Worm (Caenorhabditis elegans) whole organism, midembryonic: ENCODE results near the gene F46C3.6.
"Not testable (repeated sequence)": the region's sequence is repeated elsewhere in the genome, so short reads cannot be mapped to it uniquely, and the experiment has no call there.

Experiments
- T22C8.4 ChIP-seq: fragments of 200-800 bp; sonication (Bioruptor generic); IDR thresholded peaks from 2 replicates; pipeline ENCODE4 v1.3.6; 2022; ENCODE audit warnings: missing genetic modification characterization, missing compliant biosample characterization
- cog-1 ChIP-seq: sonication (generic microtip); optimal IDR thresholded peaks from 2 replicates; lab custom pipeline; 2016; ENCODE audit warnings: missing genetic modification characterization, missing compliant biosample characterization
- flt-1 ChIP-seq: fragments of 200-800 bp; sonication (Bioruptor generic); IDR thresholded peaks from 2 replicates; pipeline ENCODE4 v1.3.6; 2022; ENCODE audit warnings: missing genetic modification characterization, missing compliant biosample characterization
- klf-2 ChIP-seq: fragments of 200-800 bp; sonication (Bioruptor generic); conservative IDR thresholded peaks from 2 replicates; pipeline ENCODE4 v1.3.6; 2022; ENCODE audit warnings: missing genetic modification reagents, missing genetic modification characterization, missing compliant biosample characterization
- med-1 ChIP-seq: sonication (generic microtip); optimal IDR thresholded peaks from 2 replicates; lab custom pipeline; 2017; ENCODE audit warnings: missing genetic modification characterization, mild to moderate bottlenecking, missing compliant biosample characterization, antibody characterized with exemption, missing genetic modification reagents; ENCODE audit not compliant: insufficient read depth
- ref-1 ChIP-seq: fragments of 200-800 bp; sonication (Bioruptor generic); conservative IDR thresholded peaks from 2 replicates; pipeline ENCODE4 v1.3.6; 2022; ENCODE audit warnings: missing genetic modification reagents, missing genetic modification characterization, missing compliant biosample characterization
- tab-1 ChIP-seq: fragments of 200-800 bp; sonication (Bioruptor generic); IDR thresholded peaks from 2 replicates; pipeline ENCODE4 v1.3.6; 2022; ENCODE audit warnings: missing genetic modification characterization, missing compliant biosample characterization
- ztf-23 ChIP-seq: fragments of 200-800 bp; sonication (Bioruptor generic); IDR thresholded peaks from 2 replicates; pipeline ENCODE4 v1.3.6; 2022; ENCODE audit warnings: missing genetic modification reagents, missing genetic modification characterization, missing compliant biosample characterization
- ztf-29 ChIP-seq: fragments of 200-800 bp; sonication (Bioruptor generic); IDR thresholded peaks from 2 replicates; pipeline ENCODE4 v1.3.6; 2022; ENCODE audit warnings: missing genetic modification reagents, missing genetic modification characterization, missing compliant biosample characterization

Gene F46C3.6

DNA sequence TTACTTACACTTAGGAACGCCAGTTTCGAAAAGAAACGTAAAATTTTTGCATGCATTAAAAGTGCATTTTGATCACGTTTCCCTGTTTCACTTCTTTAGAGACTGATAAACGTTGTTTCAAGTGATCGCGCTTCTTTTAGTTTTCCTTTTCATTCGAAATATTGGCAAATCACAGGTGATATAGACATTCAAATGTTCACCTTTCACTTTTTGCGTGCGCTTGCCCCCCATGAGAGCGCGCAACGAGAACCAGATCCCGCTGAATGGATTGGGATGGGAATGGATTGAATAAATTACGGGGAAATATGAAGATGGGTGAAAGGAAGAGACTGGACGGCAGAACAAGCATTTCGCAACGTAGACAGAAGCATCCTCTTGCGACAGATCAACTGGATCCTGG, 41.7 kb upstream of the F46C3.6 start:
- TF ChIP-seq klf-2 (GFP tag; lab: Robert Waterston, UW) (no peak), ztf-23 (GFP tag; lab: Robert Waterston, UW) (no peak)

DNA sequence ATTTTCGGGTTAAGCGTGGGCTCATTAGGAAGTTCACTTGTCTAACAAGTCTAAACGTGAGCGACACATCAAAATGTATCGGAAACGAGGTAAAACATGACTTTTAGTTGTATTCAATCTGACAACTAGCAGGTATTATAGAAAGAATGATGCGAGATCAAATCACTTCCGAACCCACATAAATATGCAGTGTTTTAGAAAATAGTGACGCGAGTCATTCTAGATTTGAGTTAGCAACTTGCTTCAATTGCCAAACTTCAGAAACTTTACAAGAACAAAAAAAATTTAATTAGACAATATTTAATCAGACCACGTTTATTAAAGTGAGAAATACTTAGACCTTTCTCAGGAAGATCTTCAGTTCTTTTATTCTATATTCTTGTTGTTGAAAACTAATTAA, 36.8 kb upstream of the F46C3.6 start:
- TF ChIP-seq tab-1 (GFP tag; lab: Robert Waterston, UW) (no peak), T22C8.4 (GFP tag; lab: Robert Waterston, UW) (no peak), ztf-23 (GFP tag; lab: Robert Waterston, UW) (no peak), cog-1 (tag; lab: Kevin White, UChicago) (no peak), ztf-29 (GFP tag; lab: Robert Waterston, UW) (no peak), klf-2 (GFP tag; lab: Robert Waterston, UW) (no peak), med-1 (GFP tag; lab: Kevin White, UChicago) (no peak), flt-1 (no peak), ref-1 (no peak)

DNA sequence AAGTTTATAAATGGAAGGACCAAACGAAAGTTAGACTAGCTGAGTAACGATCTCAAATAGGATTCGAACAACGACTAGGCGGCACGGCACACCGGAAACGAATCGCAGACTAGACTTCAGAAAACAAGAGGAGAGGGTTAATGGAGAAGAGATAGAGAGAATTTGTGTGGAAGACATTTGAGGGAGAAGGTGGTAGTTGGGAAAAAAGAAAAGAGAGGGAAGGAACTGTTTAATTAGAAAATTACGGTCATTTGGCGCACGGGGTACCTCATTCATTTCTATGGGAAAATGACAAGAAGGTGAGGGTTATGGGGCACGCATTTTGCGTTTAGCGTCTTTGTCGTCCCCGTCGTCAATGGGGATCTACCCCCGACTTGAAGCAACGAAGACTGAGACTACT, 34.4 kb upstream of the F46C3.6 start, which contains the start of gene F48C5.2:
TSS of gene F48C5.2 (minus strand) at position 101 of the 400 bp plus-strand sequence.
- TF ChIP-seq med-1 (GFP tag; lab: Kevin White, UChicago) (no peak), klf-2 (GFP tag; lab: Robert Waterston, UW) (no peak), ztf-23 (GFP tag; lab: Robert Waterston, UW) (no peak), ref-1 (no peak), flt-1 (no peak), ztf-29 (GFP tag; lab: Robert Waterston, UW) (no peak), tab-1 (GFP tag; lab: Robert Waterston, UW) (no peak), cog-1 (tag; lab: Kevin White, UChicago) (no peak), T22C8.4 (GFP tag; lab: Robert Waterston, UW) (no peak)

DNA sequence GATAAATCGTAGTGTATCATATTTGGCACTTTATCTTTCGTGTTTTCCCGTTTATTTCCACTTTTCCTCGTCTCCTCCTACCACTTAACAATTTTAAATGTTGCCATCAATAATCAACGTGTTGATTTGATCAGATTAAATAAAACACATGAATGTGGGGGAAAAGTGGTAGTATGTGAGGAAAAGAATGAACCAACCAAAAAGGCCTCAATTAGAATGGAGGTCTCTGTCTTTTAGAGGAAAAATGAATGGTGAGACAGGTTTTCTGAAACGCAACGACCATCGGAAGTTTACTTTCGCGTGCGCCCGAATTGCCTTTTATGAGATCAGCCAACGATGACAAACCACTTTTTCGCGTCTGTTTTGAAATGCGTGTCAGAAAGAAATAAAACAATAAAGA, 32.4 kb upstream of the F46C3.6 start:
- no peak for TF ChIP-seq flt-1
- TF ChIP-seq ztf-29 (GFP tag; lab: Robert Waterston, UW), result no peak
- TF ChIP-seq ztf-23 (GFP tag; lab: Robert Waterston, UW), result no peak
- TF ChIP-seq T22C8.4 (GFP tag; lab: Robert Waterston, UW), result no peak
- TF ChIP-seq tab-1 (GFP tag; lab: Robert Waterston, UW), result no peak
- no peak for TF ChIP-seq klf-2 (GFP tag; lab: Robert Waterston, UW)
- TF ChIP-seq ref-1, result no peak
- TF ChIP-seq cog-1 (tag; lab: Kevin White, UChicago), result no peak
- TF ChIP-seq med-1 (GFP tag; lab: Kevin White, UChicago), result no peak

DNA sequence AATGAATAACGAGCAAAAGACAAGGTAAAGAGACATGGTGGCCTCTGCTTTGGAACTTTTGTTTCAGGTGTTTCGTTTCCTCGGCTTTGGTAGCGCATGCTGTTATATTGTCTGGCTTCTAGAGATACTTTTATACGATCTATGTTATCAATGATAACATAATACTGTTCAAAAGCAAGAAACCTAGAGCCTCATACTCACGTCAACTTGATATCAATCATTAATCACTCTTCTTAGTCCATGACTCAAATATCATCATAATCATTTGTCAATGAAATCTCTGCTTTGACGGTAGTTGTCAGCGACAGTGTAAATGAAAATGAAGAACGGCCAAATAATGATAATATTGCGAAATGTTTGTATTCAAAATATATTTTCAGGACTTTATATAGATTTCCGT, 30.4 kb upstream of the F46C3.6 start:
- TF ChIP-seq cog-1 (tag; lab: Kevin White, UChicago) (no peak), ztf-29 (GFP tag; lab: Robert Waterston, UW) (no peak), T22C8.4 (GFP tag; lab: Robert Waterston, UW) (no peak), klf-2 (GFP tag; lab: Robert Waterston, UW) (no peak), ztf-23 (GFP tag; lab: Robert Waterston, UW) (no peak), flt-1 (no peak), tab-1 (GFP tag; lab: Robert Waterston, UW) (no peak), med-1 (GFP tag; lab: Kevin White, UChicago) (no peak), ref-1 (no peak)

DNA sequence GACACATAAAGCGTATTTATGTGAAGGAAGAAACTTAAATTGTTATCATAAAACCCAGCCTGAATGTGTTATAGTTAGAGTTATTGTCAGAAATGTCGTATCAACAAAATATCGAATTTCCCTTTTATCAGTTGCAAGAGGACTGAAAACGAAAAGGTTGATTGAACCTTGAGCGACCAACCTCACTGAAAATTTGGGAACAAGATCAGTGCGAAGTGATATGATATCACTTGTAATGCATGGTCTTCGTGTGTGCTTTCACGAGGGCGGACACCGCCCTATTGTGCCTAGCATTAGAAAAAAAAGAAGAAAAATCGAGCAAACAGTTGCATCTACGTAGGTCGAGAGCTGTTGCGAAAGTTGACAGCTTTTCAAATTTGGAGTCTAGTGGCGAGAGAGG, 27.8 kb upstream of the F46C3.6 start:
- no peak for TF ChIP-seq klf-2 (GFP tag; lab: Robert Waterston, UW)
- TF ChIP-seq med-1 (GFP tag; lab: Kevin White, UChicago), result no peak
- no peak for TF ChIP-seq ref-1
- TF ChIP-seq flt-1, result no peak

DNA sequence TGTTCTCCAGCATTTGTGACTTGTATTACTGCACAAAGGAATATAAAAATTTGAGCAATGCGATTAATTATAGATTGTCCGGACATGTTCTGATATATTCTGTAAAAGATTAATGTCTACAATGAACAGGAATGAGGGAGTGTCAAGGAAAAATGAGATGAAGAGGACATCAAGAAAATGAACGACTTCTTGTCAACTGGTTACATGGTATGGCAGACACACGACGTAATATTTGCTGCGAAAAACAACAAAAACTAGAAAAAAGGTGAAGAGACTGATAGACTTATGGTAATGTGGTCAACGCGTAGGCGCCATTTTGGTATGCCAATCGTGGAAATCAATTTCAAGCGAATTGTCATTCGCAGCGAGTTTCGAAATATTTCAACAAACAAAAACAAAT, 26.7 kb upstream of the F46C3.6 start, which contains the start of gene igeg-2:
TSS of gene igeg-2 (minus strand) at position 101 of the 400 bp plus-strand sequence.
- TF ChIP-seq flt-1 (no peak), ztf-23 (GFP tag; lab: Robert Waterston, UW) (no peak), ref-1 (no peak), klf-2 (GFP tag; lab: Robert Waterston, UW) (no peak)

DNA sequence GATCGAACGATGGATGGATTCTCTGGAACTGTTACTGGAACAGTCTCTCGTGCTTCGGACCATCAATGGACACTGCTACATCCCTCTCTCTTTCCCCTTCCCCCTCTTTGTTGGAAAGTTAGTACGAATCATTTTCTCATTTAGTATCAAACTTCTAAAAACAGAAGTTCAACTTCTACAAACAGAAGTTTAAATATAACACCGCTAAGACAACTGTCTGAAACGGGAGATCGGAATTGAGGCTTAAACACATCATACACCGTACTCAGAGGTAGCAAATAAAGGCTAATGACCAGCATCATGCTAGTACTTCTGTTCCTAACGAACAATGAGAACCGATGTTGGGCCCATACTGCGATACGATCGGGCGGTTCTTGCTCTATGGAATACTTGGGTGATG, 19.9 kb upstream of the F46C3.6 start, which contains the start of gene F46C3.7:
TSS of gene F46C3.7 (plus strand) at position 301 of the 400 bp plus-strand sequence.
- not testable (repeated sequence) for TF ChIP-seq med-1 (GFP tag; lab: Kevin White, UChicago); ztf-23 (GFP tag; lab: Robert Waterston, UW); klf-2 (GFP tag; lab: Robert Waterston, UW)

DNA sequence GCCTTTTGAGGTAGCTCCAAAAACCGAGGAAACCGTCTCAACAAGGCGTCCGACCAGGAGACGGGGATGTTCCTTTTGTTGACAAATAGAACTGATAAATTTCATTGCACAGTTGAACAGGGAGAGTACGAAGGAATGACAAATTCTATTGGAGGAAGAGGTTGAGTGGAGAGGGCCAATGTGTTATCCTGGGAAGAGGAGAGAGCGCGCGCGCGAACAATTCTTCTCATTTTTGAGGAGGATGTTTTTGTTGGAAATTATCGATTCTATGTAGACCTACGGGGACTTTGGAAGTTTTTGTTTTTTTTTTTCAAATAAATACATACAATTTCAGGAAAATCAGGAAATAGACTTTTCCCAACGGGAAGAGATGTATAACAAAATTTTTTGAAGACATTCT, 17.8 kb upstream of the F46C3.6 start:
- TF ChIP-seq med-1 (GFP tag; lab: Kevin White, UChicago) (no peak), cog-1 (tag; lab: Kevin White, UChicago) (no peak), T22C8.4 (GFP tag; lab: Robert Waterston, UW) (no peak), ztf-29 (GFP tag; lab: Robert Waterston, UW) (no peak), tab-1 (GFP tag; lab: Robert Waterston, UW) (no peak), flt-1 (no peak), ztf-23 (GFP tag; lab: Robert Waterston, UW) (no peak), klf-2 (GFP tag; lab: Robert Waterston, UW) (no peak), ref-1 (no peak)

DNA sequence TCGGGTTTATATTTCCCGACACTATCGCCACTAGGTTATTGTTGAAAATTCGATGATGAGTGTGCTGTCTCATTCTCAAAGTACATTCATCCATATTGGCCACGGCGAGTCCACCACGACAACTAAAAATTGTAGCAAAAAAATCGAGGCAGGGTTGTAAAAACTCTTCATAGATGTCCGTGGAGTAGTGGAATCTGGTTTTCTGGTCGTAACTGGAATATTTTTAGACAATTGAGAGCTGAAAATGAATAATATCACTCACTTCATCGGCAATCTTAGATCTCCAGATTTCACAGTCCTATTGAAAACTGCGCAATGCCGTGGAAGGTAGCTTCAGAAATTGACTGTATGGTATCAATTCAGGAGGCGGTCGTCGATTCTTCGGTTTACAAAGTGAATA, 15.6 kb upstream of the F46C3.6 start:
- TF ChIP-seq flt-1, result no peak
- TF ChIP-seq cog-1 (tag; lab: Kevin White, UChicago), result no peak
- no peak for TF ChIP-seq med-1 (GFP tag; lab: Kevin White, UChicago)
- TF ChIP-seq klf-2 (GFP tag; lab: Robert Waterston, UW), result no peak
- no peak for TF ChIP-seq T22C8.4 (GFP tag; lab: Robert Waterston, UW)
- no peak for TF ChIP-seq ref-1
- TF ChIP-seq ztf-29 (GFP tag; lab: Robert Waterston, UW), result no peak
- no peak for TF ChIP-seq tab-1 (GFP tag; lab: Robert Waterston, UW)
- no peak for TF ChIP-seq ztf-23 (GFP tag; lab: Robert Waterston, UW)
